Worm (Caenorhabditis elegans) whole organism, L3 larva: ENCODE results near the gene col-9.

Experiments
- pha-4 ChIP-seq: fragments of 150-350 bp; optimal IDR thresholded peaks from 2 replicates; lab custom pipeline; 2014; ENCODE audit warnings: missing biosample characterization, missing genetic modification reagents, missing genetic modification characterization
- skn-1 ChIP-seq: fragments of 150-350 bp; optimal IDR thresholded peaks from 2 replicates; lab custom pipeline; 2014; ENCODE audit warnings: missing biosample characterization, missing genetic modification characterization
- tbx-2 ChIP-seq: sonication (generic microtip); optimal IDR thresholded peaks from 2 replicates; lab custom pipeline; 2016; ENCODE audit warnings: mild to moderate bottlenecking, missing genetic modification characterization, missing compliant biosample characterization
- unc-62 ChIP-seq: fragments of 150-350 bp; sonication (generic microtip); optimal IDR thresholded peaks from 4 replicates; lab custom pipeline; 2014; ENCODE audit warnings: missing biosample characterization, missing genetic modification reagents, missing genetic modification characterization
- zag-1 ChIP-seq: fragments of 150-350 bp; optimal IDR thresholded peaks from 2 replicates; lab custom pipeline; 2014; ENCODE audit warnings: missing biosample characterization, missing genetic modification characterization

DNA sequence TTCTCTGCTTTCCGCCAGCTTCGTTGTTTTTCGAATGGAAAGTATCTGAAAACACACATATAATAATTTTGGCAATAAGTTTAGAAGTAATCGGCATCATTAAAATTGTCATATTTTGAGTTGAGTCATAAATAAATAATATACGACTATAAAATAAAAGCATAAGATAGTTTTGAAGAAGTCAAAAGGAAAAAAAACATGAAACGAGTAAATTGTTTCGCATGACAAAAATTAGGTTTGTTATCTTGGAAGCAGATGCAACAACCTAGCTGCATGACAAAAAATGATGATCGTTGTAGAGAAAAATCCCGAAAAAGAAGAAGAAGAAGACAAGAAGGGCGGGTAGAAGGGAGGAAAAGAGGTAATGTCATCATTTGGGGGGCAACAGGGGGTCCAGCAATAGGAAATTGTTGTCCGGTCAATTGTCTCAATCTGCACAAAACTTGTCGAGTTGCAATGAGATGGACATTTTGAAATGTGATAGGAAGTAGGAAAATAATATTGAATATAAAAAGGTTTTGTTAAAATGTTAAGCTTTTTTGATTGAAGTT is 41.4 kb downstream of the col-9 start, which contains the start of gene nlg-1:
- no peak for TF ChIP-seq pha-4 (tag; lab: Kevin White, UChicago)
- TF ChIP-seq skn-1 (tag; lab: Kevin White, UChicago) = no peak
- TF ChIP-seq unc-62 (GFP tag; lab: Kevin White, UChicago) = no peak
- no peak for TF ChIP-seq tbx-2 (tag; lab: Kevin White, UChicago)
- no peak for TF ChIP-seq zag-1 (tag; lab: Kevin White, UChicago)
